Fruit fly (Drosophila melanogaster): Measurements from ENCODE around the gene Eig71Eb.

The Eig71Eb gene

DNA sequence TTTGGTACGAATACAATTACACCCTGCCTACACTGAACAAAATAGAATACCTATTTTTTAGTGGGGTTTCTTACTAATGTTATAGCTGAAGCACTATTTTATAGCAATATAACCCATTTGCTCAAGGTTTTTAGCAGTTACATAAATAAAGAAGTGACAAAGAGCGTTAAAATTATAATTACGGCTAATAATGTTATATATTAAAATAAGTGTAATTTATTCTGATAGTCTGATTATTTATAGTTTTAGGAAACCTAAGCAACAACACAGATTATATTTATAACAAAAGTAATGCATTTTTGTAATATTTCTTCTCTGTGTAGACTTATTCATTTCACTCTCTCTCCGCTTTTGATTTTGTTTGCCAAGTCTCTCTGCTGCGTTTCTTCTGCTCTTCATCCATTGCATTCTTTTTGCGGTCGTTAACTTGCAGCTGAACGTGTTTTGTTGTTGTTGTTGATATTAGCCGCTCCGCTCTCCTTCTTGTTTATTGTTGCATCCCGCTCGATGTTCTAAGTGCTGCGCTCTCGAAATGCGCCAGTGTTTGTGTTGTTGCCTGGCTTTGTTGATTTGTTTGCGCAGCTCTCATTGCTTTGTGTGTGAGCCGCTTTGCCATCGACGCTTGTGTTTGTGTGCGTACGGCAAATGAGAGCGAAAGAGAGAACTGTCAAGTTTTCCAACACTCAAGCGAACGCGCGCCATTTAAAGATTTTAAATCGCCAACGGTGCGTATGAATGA lies 23.9 kb upstream of the Eig71Eb start (continued):
- TF ChIP-seq CG10274 (GFP tag; optimal IDR thresholded peaks at IDR 0.05) (peak; percentile 59), Xrp1 (GFP tag; IDR thresholded peaks at IDR 0.05) (peak; percentile 84), CG2889 (GFP tag; IDR thresholded peaks at IDR 0.05) (peak; percentile 59), CG10543 (GFP tag; optimal IDR thresholded peaks at IDR 0.05) (peak; percentile 57), Pdp1 (GFP tag; optimal IDR thresholded peaks at IDR 0.05) (peak; percentile 53 to 64), Side (GFP tag; optimal IDR thresholded peaks at IDR 0.05) (no peak), Sry-δ (GFP tag; optimal IDR thresholded peaks at IDR 0.05) (no peak), Mrtf (GFP tag; IDR thresholded peaks at IDR 0.05) (peak; percentile 66; the same call in 1 of the 3 replicates), CG6813 (GFP tag; optimal IDR thresholded peaks at IDR 0.05) (peak; percentile 71), zen2 (GFP tag; IDR thresholded peaks at IDR 0.05; ENCODE audit: partially characterized antibody) (no peak), CG1024 (GFP tag; IDR thresholded peaks at IDR 0.05) (peak; percentile 57; the same call in 1 of the 2 replicates), CG3065 (GFP tag; optimal IDR thresholded peaks at IDR 0.05) (peak; percentile 57), fd96Cb (tag; optimal IDR thresholded peaks at IDR 0.05) (peak; percentile 97), CG4328 (GFP tag; optimal IDR thresholded peaks at IDR 0.05) (peak; percentile 75), cg (GFP tag; optimal IDR thresholded peaks at IDR 0.05) (peak; percentile 89), MBD-R2 (GFP tag; IDR thresholded peaks at IDR 0.05) (no peak), gce (GFP tag; IDR thresholded peaks at IDR 0.05) (no peak), pfk (GFP tag; optimal IDR thresholded peaks at IDR 0.05) (no peak), CG8359 (GFP tag; optimal IDR thresholded peaks at IDR 0.05; ENCODE audit: borderline replicate concordance) (peak; percentile 56), CG13424 (tag; optimal IDR thresholded peaks at IDR 0.05) (peak; percentile 94), CkIIα-i1 (GFP tag; IDR thresholded peaks at IDR 0.05) (no peak), tgo (GFP tag; IDR thresholded peaks at IDR 0.05) (peak; percentile 88), CG30431 (GFP tag; optimal IDR thresholded peaks at IDR 0.05) (peak; percentile 75), ind (GFP tag; optimal IDR thresholded peaks at IDR 0.05) (peak; percentile 90), Bdp1 (GFP tag; optimal IDR thresholded peaks at IDR 0.05) (no peak), CG34376 (GFP tag; optimal IDR thresholded peaks at IDR 0.05) (no peak), slbo (GFP tag; IDR thresholded peaks at IDR 0.05) (peak; percentile 87), bcd (GFP tag; optimal IDR thresholded peaks at IDR 0.05) (peak; percentile 93), CG6683 (GFP tag; optimal IDR thresholded peaks at IDR 0.05) (peak; percentile 84), Taf1 (GFP tag; IDR thresholded peaks at IDR 0.05) (peak; percentile 31; the same call in 1 of the 2 replicates), Ssrp (tag; optimal IDR thresholded peaks at IDR 0.05) (peak; percentile 95), Lpt (GFP tag; optimal IDR thresholded peaks at IDR 0.05) (no peak), exex (tag; optimal IDR thresholded peaks at IDR 0.05) (peak; percentile 56), BtbVII (GFP tag; optimal IDR thresholded peaks at IDR 0.05) (peak; percentile 89), CG15269 (tag; optimal IDR thresholded peaks at IDR 0.05) (peak; percentile 92), CG12155 (GFP tag; optimal IDR thresholded peaks at IDR 0.05) (peak; percentile 75), Myb (GFP tag; optimal IDR thresholded peaks at IDR 0.05) (peak; percentile 16), jigr1 (GFP tag; IDR thresholded peaks at IDR 0.05) (peak; percentile 83; the same call in 2 of the 3 replicates), CG3281 (GFP tag; optimal IDR thresholded peaks at IDR 0.05) (peak; percentile 92), gsb (GFP tag; IDR thresholded peaks at IDR 0.05) (peak; percentile 65), CG11723 (GFP tag; optimal IDR thresholded peaks at IDR 0.05) (peak; percentile 74), Atf6 (GFP tag; IDR thresholded peaks at IDR 0.05) (peak; percentile 85), ash1 (GFP tag; optimal IDR thresholded peaks at IDR 0.05) (no peak), ci (GFP tag; IDR thresholded peaks at IDR 0.05) (peak; percentile 72), pb (GFP tag; optimal IDR thresholded peaks at IDR 0.05) (peak; percentile 12), ranshi (GFP tag; IDR thresholded peaks at IDR 0.05) (peak; percentile 78), zen (tag; optimal IDR thresholded peaks at IDR 0.05) (peak; percentile 79), gsb-n (tag; optimal IDR thresholded peaks at IDR 0.05) (peak; percentile 91), NFAT (GFP tag; IDR thresholded peaks at IDR 0.05) (peak; percentile 46; the same call in 1 of the 2 replicates)

Measured in whole organism, embryonic.